Fruit fly (Drosophila melanogaster): Measurements from ENCODE around the gene x16.

The x16 gene

dm6 chr2L:6907761-6908160 is 12.2 kb downstream of the x16 start, which contains the start of the genes Polr1F and Rat1 (continued):
- TF ChIP-seq CG15514 (GFP tag; optimal IDR thresholded peaks at IDR 0.05): peak; percentile 69
- TF ChIP-seq Nf-YA (GFP tag; IDR thresholded peaks at IDR 0.05): no peak
- no peak for TF ChIP-seq emc (GFP tag; optimal IDR thresholded peaks at IDR 0.05)
- TF ChIP-seq CG2875 (GFP tag; optimal IDR thresholded peaks at IDR 0.05): no peak
- TF ChIP-seq tll (GFP tag; optimal IDR thresholded peaks at IDR 0.05): no peak
- no peak for TF ChIP-seq cas (GFP tag; IDR thresholded peaks at IDR 0.05)
- TF ChIP-seq CG6854 (GFP tag; optimal IDR thresholded peaks at IDR 0.05): no peak
- no peak for TF ChIP-seq CG8359 (GFP tag; optimal IDR thresholded peaks at IDR 0.05; ENCODE audit: borderline replicate concordance)
- TF ChIP-seq CG30403 (GFP tag; optimal IDR thresholded peaks at IDR 0.05): peak; percentile 55
- TF ChIP-seq CG7372 (GFP tag; IDR thresholded peaks at IDR 0.05): no peak
- TF ChIP-seq CrebB (tag; optimal IDR thresholded peaks at IDR 0.05): no peak
- TF ChIP-seq CG14710 (tag; optimal IDR thresholded peaks at IDR 0.05): peak; percentile 75
- TF ChIP-seq phol (tag; optimal IDR thresholded peaks at IDR 0.05): peak; percentile 62
- TF ChIP-seq klu (GFP tag; IDR thresholded peaks at IDR 0.05): no peak
- TF ChIP-seq kah (GFP tag; optimal IDR thresholded peaks at IDR 0.05): no peak
- TF ChIP-seq CG4617 (GFP tag; optimal IDR thresholded peaks at IDR 0.05; ENCODE audit: borderline replicate concordance): peak; percentile 83
- no peak for TF ChIP-seq grau (tag; optimal IDR thresholded peaks at IDR 0.05)
- TF ChIP-seq CG2889 (GFP tag; IDR thresholded peaks at IDR 0.05): no peak
- no peak for TF ChIP-seq seq (GFP tag; IDR thresholded peaks at IDR 0.05)
- no peak for TF ChIP-seq bbx (GFP tag; IDR thresholded peaks at IDR 0.05; ENCODE audit: partially characterized antibody)
- TF ChIP-seq lab (GFP tag; optimal IDR thresholded peaks at IDR 0.05): no peak
- peak; percentile 3 for TF ChIP-seq CG12942 (GFP tag; optimal IDR thresholded peaks at IDR 0.05)
- TF ChIP-seq ara (GFP tag; IDR thresholded peaks at IDR 0.05): no peak
- TF ChIP-seq fd96Cb (tag; optimal IDR thresholded peaks at IDR 0.05): no peak
- no peak for TF ChIP-seq CG32772 (GFP tag; IDR thresholded peaks at IDR 0.05)
- peak; percentile 48 for TF ChIP-seq CG33557 (GFP tag; optimal IDR thresholded peaks at IDR 0.05)
- TF ChIP-seq MESR4 (GFP tag; optimal IDR thresholded peaks at IDR 0.05): peak; percentile 47
- no peak for TF ChIP-seq HLHmδ (GFP tag; optimal IDR thresholded peaks at IDR 0.05)
- no peak for TF ChIP-seq toy (GFP tag; IDR thresholded peaks at IDR 0.05)
- no peak for TF ChIP-seq tap (tag; optimal IDR thresholded peaks at IDR 0.05)
- peak; percentile 40 for TF ChIP-seq Chrac-16 (GFP tag; optimal IDR thresholded peaks at IDR 0.05)
- TF ChIP-seq CG6791 (GFP tag; IDR thresholded peaks at IDR 0.05; ENCODE audit: partially characterized antibody): no peak
- peak; percentile 79 for TF ChIP-seq CG12391 (tag; optimal IDR thresholded peaks at IDR 0.05)
- TF ChIP-seq mld (GFP tag; IDR thresholded peaks at IDR 0.05; ENCODE audit: partially characterized antibody): no peak
- TF ChIP-seq nmo (GFP tag; optimal IDR thresholded peaks at IDR 0.05): peak; percentile 58
- TF ChIP-seq CG4404 (GFP tag; IDR thresholded peaks at IDR 0.05): no peak
- TF ChIP-seq CG18599 (GFP tag; optimal IDR thresholded peaks at IDR 0.05): no peak
- TF ChIP-seq ro (GFP tag; IDR thresholded peaks at IDR 0.05): no peak
- TF ChIP-seq slou (GFP tag; optimal IDR thresholded peaks at IDR 0.05): no peak
- no peak for TF ChIP-seq CG7839 (tag; optimal IDR thresholded peaks at IDR 0.05)
- peak; percentile 54; the same call in 1 of the 2 replicates for TF ChIP-seq CG13287 (GFP tag; IDR thresholded peaks at IDR 0.05; ENCODE audit: partially characterized antibody)
- no peak for TF ChIP-seq Atf3 (GFP tag; optimal IDR thresholded peaks at IDR 0.05)
- TF ChIP-seq Eip74EF (GFP tag; optimal IDR thresholded peaks at IDR 0.05): no peak
- no peak for TF ChIP-seq pita (GFP tag; optimal IDR thresholded peaks at IDR 0.05)
- TF ChIP-seq eve (GFP tag; optimal IDR thresholded peaks at IDR 0.05): no peak
- TF ChIP-seq br (optimal IDR thresholded peaks at IDR 0.05): no peak
- peak; percentile 28 for TF ChIP-seq Camta (GFP tag; optimal IDR thresholded peaks at IDR 0.05)
- TF ChIP-seq chn (GFP tag; optimal IDR thresholded peaks at IDR 0.05): peak; percentile 45
- no peak for TF ChIP-seq Sox102F (GFP tag; optimal IDR thresholded peaks at IDR 0.05)
- TF ChIP-seq maf-S (GFP tag; optimal IDR thresholded peaks at IDR 0.05): no peak

Data from whole organism, embryonic.